Fruit fly (Drosophila melanogaster): ENCODE measurements around the gene CG43208.

DNA sequence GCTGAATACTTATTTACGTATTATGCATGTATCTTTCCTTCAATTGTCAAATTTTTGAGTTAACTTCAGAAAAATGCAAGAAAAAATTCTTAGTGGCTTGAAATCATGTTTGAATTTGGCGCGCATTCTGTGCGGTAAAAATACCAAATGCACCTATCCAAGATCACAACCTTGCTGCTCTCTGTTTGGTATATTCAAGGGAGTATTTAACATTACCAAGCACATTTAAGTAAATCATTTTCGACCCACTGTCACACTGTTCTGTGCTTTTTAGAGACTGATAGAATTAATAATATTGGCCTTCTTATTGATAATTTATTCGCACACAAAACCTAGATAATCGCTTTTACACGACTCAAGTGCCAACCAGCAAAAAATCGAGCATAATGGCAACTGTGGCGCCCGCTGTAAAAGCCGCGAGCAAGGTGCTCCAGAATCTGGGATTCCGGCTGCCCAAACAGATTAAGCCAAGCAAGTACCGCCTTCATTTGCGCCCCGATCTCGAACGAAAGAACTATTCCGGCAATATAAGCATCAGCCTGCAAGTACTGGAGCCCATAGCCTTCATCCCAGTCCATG lies 6.0 kb downstream of the CG43208 start:
- no peak for TF ChIP-seq CG8478 (optimal IDR thresholded peaks at IDR 0.05)
- no peak for TF ChIP-seq psq (optimal IDR thresholded peaks at IDR 0.05)
- no peak for TF ChIP-seq Dll (optimal IDR thresholded peaks at IDR 0.05)
- no peak for TF ChIP-seq EcR (GFP tag; optimal IDR thresholded peaks at IDR 0.05)
- no peak for TF ChIP-seq pan (optimal IDR thresholded peaks at IDR 0.05)
- TF ChIP-seq usp (GFP tag; optimal IDR thresholded peaks at IDR 0.05), result no peak
